Worm (Caenorhabditis elegans) whole organism, L4/young adult: ENCODE results near the gene C43F9.11.

Experiments used
- dao-5 ChIP-seq: sonication (generic microtip); optimal IDR thresholded peaks from 2 replicates; lab custom pipeline; 2016; ENCODE audit warnings: missing genotype, missing genetic modification characterization, moderate library complexity, missing compliant biosample characterization
- him-1 ChIP-seq: sonication (generic microtip); optimal IDR thresholded peaks from 2 replicates; lab custom pipeline; 2016; ENCODE audit warnings: missing genotype, missing genetic modification reagents, missing genetic modification characterization, missing compliant biosample characterization

ce11 chrIV:10573471-10573870 lies 23.1 kb upstream of the C43F9.11 start:
- no peak for TF ChIP-seq dao-5 (tag; lab: Kevin White, UChicago)
- no peak for TF ChIP-seq him-1
